Fruit fly (Drosophila melanogaster) whole organism, adult: Measurements from ENCODE around the gene CG6094.

Experiments used
- CG11617 ChIP-seq: fragments of 200-800 bp; sonication (Bioruptor generic); optimal IDR thresholded peaks from 2 replicates; lab custom pipeline; 2017; ENCODE audit warnings: mild to moderate bottlenecking, missing biosample characterization, missing genetic modification reagents, missing genetic modification characterization
- CG12768 ChIP-seq: fragments of 200-800 bp; sonication (Bioruptor generic); optimal IDR thresholded peaks from 2 replicates; lab custom pipeline; 2017; ENCODE audit warnings: missing biosample characterization, missing genetic modification characterization, mild to moderate bottlenecking, moderate library complexity, missing genetic modification reagents
- CG14711 ChIP-seq: fragments of 200-800 bp; sonication (Bioruptor generic); optimal IDR thresholded peaks from 2 replicates; lab custom pipeline; 2018; ENCODE audit warnings: missing biosample characterization, mild to moderate bottlenecking, missing genetic modification characterization, moderate library complexity
- CG1620 ChIP-seq: fragments of 200-800 bp; sonication (Bioruptor generic); optimal IDR thresholded peaks from 2 replicates; lab custom pipeline; 2016; ENCODE audit warnings: missing biosample characterization, missing genetic modification characterization
- CG33017 ChIP-seq: fragments of 200-800 bp; sonication (Bioruptor generic); optimal IDR thresholded peaks from 2 replicates; lab custom pipeline; 2018; ENCODE audit warnings: missing biosample characterization, mild to moderate bottlenecking, missing genetic modification characterization, moderate library complexity
- CG5204 ChIP-seq: fragments of 200-800 bp; sonication (Bioruptor generic); optimal IDR thresholded peaks from 2 replicates; lab custom pipeline; 2016; ENCODE audit warnings: missing biosample characterization, missing genetic modification characterization
- CG7045 ChIP-seq: fragments of 200-800 bp; sonication (Bioruptor generic); optimal IDR thresholded peaks from 2 replicates; lab custom pipeline; 2017; ENCODE audit warnings: missing biosample characterization, mild to moderate bottlenecking, missing genetic modification characterization
- CG7101 ChIP-seq: fragments of 200-800 bp; sonication (Bioruptor generic); optimal IDR thresholded peaks from 2 replicates; lab custom pipeline; 2018; ENCODE audit warnings: missing biosample characterization, mild to moderate bottlenecking, missing genetic modification characterization, moderate library complexity
- Clk ChIP-seq: fragments of 200-800 bp; sonication (Bioruptor generic); optimal IDR thresholded peaks from 2 replicates; lab custom pipeline; 2017; ENCODE audit warnings: missing biosample characterization, missing genetic modification characterization
- Crg-1 ChIP-seq: fragments of 200-800 bp; sonication (Bioruptor generic); optimal IDR thresholded peaks from 2 replicates; lab custom pipeline; 2016; ENCODE audit warnings: missing biosample characterization, missing genetic modification characterization
- Hr96 ChIP-seq: fragments of 200-800 bp; sonication (Bioruptor generic); optimal IDR thresholded peaks from 2 replicates; lab custom pipeline; 2016; ENCODE audit warnings: missing biosample characterization, missing genetic modification characterization
- Mnt ChIP-seq: fragments of 200-800 bp; sonication (Bioruptor generic); optimal IDR thresholded peaks from 2 replicates; lab custom pipeline; 2016; ENCODE audit warnings: missing biosample characterization, mild to moderate bottlenecking, missing genetic modification characterization
- bab1 ChIP-seq: fragments of 200-800 bp; sonication (Bioruptor generic); optimal IDR thresholded peaks from 3 replicates; lab custom pipeline; 2019; ENCODE audit warnings: missing biosample characterization, mild to moderate bottlenecking, missing genetic modification characterization, moderate library complexity
- cic ChIP-seq: fragments of 200-800 bp; sonication (Bioruptor generic); optimal IDR thresholded peaks from 2 replicates; lab custom pipeline; 2017; ENCODE audit warnings: missing biosample characterization, mild to moderate bottlenecking, missing genetic modification characterization, moderate library complexity
- cnc ChIP-seq, 2 experiments: fragments of >200 bp; optimal IDR thresholded peaks; 2 replicates each; lab custom pipeline; 2017
- kay ChIP-seq: fragments of 200-800 bp; sonication (Bioruptor generic); peaks from one replicate; lab custom pipeline; 2016; ENCODE audit warnings: missing biosample characterization, missing genetic modification characterization, borderline replicate concordance
- ovo ChIP-seq: fragments of 200-800 bp; sonication (Bioruptor generic); optimal IDR thresholded peaks from 2 replicates; lab custom pipeline; 2016; ENCODE audit warnings: missing biosample characterization, missing genetic modification characterization
- pad ChIP-seq: fragments of 200-800 bp; sonication (Bioruptor generic); optimal IDR thresholded peaks from 3 replicates; lab custom pipeline; 2017; ENCODE audit warnings: missing biosample characterization, missing genetic modification characterization, mild to moderate bottlenecking, moderate library complexity, missing genetic modification reagents
- tj ChIP-seq: fragments of 200-800 bp; sonication (Bioruptor generic); optimal IDR thresholded peaks from 3 replicates; lab custom pipeline; 2017; ENCODE audit warnings: missing biosample characterization, mild to moderate bottlenecking, missing genetic modification characterization, moderate library complexity
- toe ChIP-seq: fragments of 200-800 bp; sonication (Bioruptor generic); optimal IDR thresholded peaks from 2 replicates; lab custom pipeline; 2016; ENCODE audit warnings: missing biosample characterization, missing genetic modification characterization

CG6094 gene

dm6 chr2L:10516470-10517048 is 9.7 kb downstream of the CG6094 start:
- TF ChIP-seq ovo (GFP tag; lab: Kevin White, UChicago): no peak
- TF ChIP-seq CG11617 (GFP tag; lab: Kevin White, UChicago): peak; percentile 29
- TF ChIP-seq pad: no peak
- peak; percentile 86 for TF ChIP-seq Mnt
- no peak for TF ChIP-seq Clk (GFP tag; lab: Kevin White, UChicago)
- no peak for TF ChIP-seq kay (GFP tag; lab: Kevin White, UChicago)
- peak; percentile 69 for TF ChIP-seq CG5204 (GFP tag; lab: Kevin White, UChicago)
- TF ChIP-seq Hr96 (GFP tag; lab: Kevin White, UChicago): peak; percentile 51
- TF ChIP-seq cnc (optimal IDR thresholded peaks at IDR 0.05; lab: Kevin White, UChicago): no peak
- peak; percentile 60 for TF ChIP-seq cic
- TF ChIP-seq CG7045 (GFP tag; lab: Kevin White, UChicago): peak; percentile 9
- TF ChIP-seq bab1 (GFP tag; lab: Kevin White, UChicago): peak; percentile 45
- peak; percentile 60 for TF ChIP-seq CG33017 (tag; lab: Kevin White, UChicago)
- TF ChIP-seq CG1620 (GFP tag; lab: Kevin White, UChicago): peak; percentile 66
- peak; percentile 56 for TF ChIP-seq toe (GFP tag; lab: Kevin White, UChicago)
- TF ChIP-seq CG7101 (tag; lab: Kevin White, UChicago): peak; percentile 60
- TF ChIP-seq tj (GFP tag; lab: Kevin White, UChicago): peak; percentile 55
- peak; percentile 54 for TF ChIP-seq CG12768 (GFP tag; lab: Kevin White, UChicago)

dm6 chr2L:10517085-10517484 is 10.2 kb downstream of the CG6094 start, which contains the start of the genes Fatp1 and Lrr47:
Fatp1 (minus strand) TSS chr2L:10517218.
Lrr47 (plus strand) TSS chr2L:10517335.
- TF ChIP-seq CG33017 (tag; lab: Kevin White, UChicago) (no peak), Mnt (no peak), CG14711 (tag; lab: Kevin White, UChicago) (peak; percentile 45), cnc (optimal IDR thresholded peaks at IDR 0.05; lab: Kevin White, UChicago) (no peak), Crg-1 (GFP tag; lab: Kevin White, UChicago) (no peak), ovo (GFP tag; lab: Kevin White, UChicago) (peak; percentile 7)

dm6 chr2L:10519225-10519624 is 12.3 kb downstream of the CG6094 start:
- no peak for TF ChIP-seq CG5204 (GFP tag; lab: Kevin White, UChicago)
- peak; percentile 53 for TF ChIP-seq CG14711 (tag; lab: Kevin White, UChicago)
- TF ChIP-seq CG7101 (tag; lab: Kevin White, UChicago): peak; percentile 51

- TF ChIP-seq CG11617 (GFP tag; lab: Kevin White, UChicago): no peak
- no peak for TF ChIP-seq cnc (optimal IDR thresholded peaks at IDR 0.05; lab: Kevin White, UChicago)
- no peak for TF ChIP-seq CG1620 (GFP tag; lab: Kevin White, UChicago)
- TF ChIP-seq pad: no peak
- no peak for TF ChIP-seq Mnt
- TF ChIP-seq toe (GFP tag; lab: Kevin White, UChicago): no peak
- no peak for TF ChIP-seq ovo (GFP tag; lab: Kevin White, UChicago)
- no peak for TF ChIP-seq CG5204 (GFP tag; lab: Kevin White, UChicago)
- no peak for TF ChIP-seq tj (GFP tag; lab: Kevin White, UChicago)
- no peak for TF ChIP-seq bab1 (GFP tag; lab: Kevin White, UChicago)
- TF ChIP-seq CG7045 (GFP tag; lab: Kevin White, UChicago): no peak
- TF ChIP-seq CG12768 (GFP tag; lab: Kevin White, UChicago): no peak
- no peak for TF ChIP-seq CG14711 (tag; lab: Kevin White, UChicago)
- TF ChIP-seq kay (GFP tag; lab: Kevin White, UChicago): no peak
- TF ChIP-seq Crg-1 (GFP tag; lab: Kevin White, UChicago): no peak
- TF ChIP-seq CG7101 (tag; lab: Kevin White, UChicago): no peak
These were observed 15.5 kb downstream of the CG6094 start for dm6 chr2L:10522174-10522893.

- TF ChIP-seq CG7101 (tag; lab: Kevin White, UChicago) (peak; percentile 48), cnc (optimal IDR thresholded peaks at IDR 0.05; lab: Kevin White, UChicago) (no peak), pad (peak; percentile 26), bab1 (GFP tag; lab: Kevin White, UChicago) (peak; percentile 80), tj (GFP tag; lab: Kevin White, UChicago) (peak; percentile 64), Clk (GFP tag; lab: Kevin White, UChicago) (no peak), CG33017 (tag; lab: Kevin White, UChicago) (peak; percentile 48), CG7045 (GFP tag; lab: Kevin White, UChicago) (peak; percentile 61), CG14711 (tag; lab: Kevin White, UChicago) (peak; percentile 66), ovo (GFP tag; lab: Kevin White, UChicago) (no peak), CG5204 (GFP tag; lab: Kevin White, UChicago) (peak; percentile 4), CG11617 (GFP tag; lab: Kevin White, UChicago) (peak; percentile 10), kay (GFP tag; lab: Kevin White, UChicago) (no peak), CG1620 (GFP tag; lab: Kevin White, UChicago) (peak; percentile 15)
These were observed 20.2 kb downstream of the CG6094 start, which contains the start of gene Lip4 for dm6 chr2L:10526953-10527584. Lip4 (plus strand) TSS chr2L:10527572.
